Worm (Caenorhabditis elegans) whole organism, late embryonic: ENCODE data around the gene srg-60.

Experiments used
- C38D4.7 ChIP-seq: fragments of 200-800 bp; sonication (Bioruptor generic); optimal IDR thresholded peaks from 2 replicates; lab custom pipeline; 2018; ENCODE audit warnings: mild to moderate bottlenecking, missing genetic modification characterization, moderate library complexity, missing compliant biosample characterization
- K02D7.2 ChIP-seq: sonication (generic microtip); optimal IDR thresholded peaks from 2 replicates; lab custom pipeline; 2017; ENCODE audit warnings: mild to moderate bottlenecking, missing genetic modification characterization, missing compliant biosample characterization
- K09A11.1 ChIP-seq: sonication (generic microtip); optimal IDR thresholded peaks from 2 replicates; lab custom pipeline; 2017; ENCODE audit warnings: antibody characterized with exemption, mild to moderate bottlenecking, missing genetic modification characterization, missing compliant biosample characterization; ENCODE audit not compliant: insufficient read depth
- T23F11.4 ChIP-seq: fragments of 200-800 bp; sonication (Bioruptor generic); optimal IDR thresholded peaks from 2 replicates; lab custom pipeline; 2018; ENCODE audit warnings: mild to moderate bottlenecking, missing genetic modification characterization, missing compliant biosample characterization
- Y22D7AL.16 ChIP-seq: sonication (generic microtip); optimal IDR thresholded peaks from 2 replicates; lab custom pipeline; 2016; ENCODE audit warnings: missing genetic modification characterization, missing compliant biosample characterization
- ahr-1 ChIP-seq: sonication (generic microtip); optimal IDR thresholded peaks from 2 replicates; lab custom pipeline; 2016; ENCODE audit warnings: missing genetic modification characterization, missing compliant biosample characterization
- ama-1 ChIP-seq: fragments of 150-350 bp; optimal IDR thresholded peaks from 2 replicates; lab custom pipeline; 2014
- ceh-14 ChIP-seq: sonication (generic microtip); optimal IDR thresholded peaks from 2 replicates; lab custom pipeline; 2016; ENCODE audit warnings: missing genotype, missing genetic modification characterization, missing compliant biosample characterization
- ceh-18 ChIP-seq: sonication (generic microtip); optimal IDR thresholded peaks from 2 replicates; lab custom pipeline; 2016; ENCODE audit warnings: missing genetic modification characterization, missing compliant biosample characterization
- ceh-19 ChIP-seq: fragments of 200-800 bp; sonication (Bioruptor generic); optimal IDR thresholded peaks from 2 replicates; lab custom pipeline; 2018; ENCODE audit warnings: mild to moderate bottlenecking, missing genetic modification characterization, missing compliant biosample characterization
- ceh-2 ChIP-seq: sonication (generic microtip); optimal IDR thresholded peaks from 2 replicates; lab custom pipeline; 2016; ENCODE audit warnings: missing genotype, missing genetic modification characterization, missing compliant biosample characterization
- ceh-22 ChIP-seq: sonication (generic microtip); optimal IDR thresholded peaks from 2 replicates; lab custom pipeline; 2017; ENCODE audit warnings: missing biosample characterization, missing genetic modification characterization
- ceh-30 ChIP-seq: fragments of 150-350 bp; optimal IDR thresholded peaks from 2 replicates; lab custom pipeline; 2014; ENCODE audit warnings: missing biosample characterization, missing genetic modification characterization
- ceh-31 ChIP-seq: sonication (generic microtip); optimal IDR thresholded peaks from 2 replicates; lab custom pipeline; 2016; ENCODE audit warnings: missing genetic modification characterization, missing compliant biosample characterization
- ceh-34 ChIP-seq: sonication (generic microtip); optimal IDR thresholded peaks from 2 replicates; lab custom pipeline; 2016; ENCODE audit warnings: mild to moderate bottlenecking, missing genetic modification characterization, missing compliant biosample characterization
- ceh-45 ChIP-seq: fragments of 200-800 bp; sonication (Bioruptor generic); IDR thresholded peaks from 2 replicates; pipeline ENCODE4 v1.3.6; 2022; ENCODE audit warnings: missing genetic modification reagents, missing genetic modification characterization, missing compliant biosample characterization
- ceh-48 ChIP-seq: sonication (generic microtip); optimal IDR thresholded peaks from 2 replicates; lab custom pipeline; 2016; ENCODE audit warnings: missing genetic modification characterization, inconsistent platforms, missing compliant biosample characterization
- ceh-6 ChIP-seq: fragments of 200-800 bp; sonication (Bioruptor generic); optimal IDR thresholded peaks from 2 replicates; lab custom pipeline; 2018; ENCODE audit warnings: mild to moderate bottlenecking, missing genetic modification characterization, missing compliant biosample characterization
- ceh-9 ChIP-seq: sonication (generic microtip); optimal IDR thresholded peaks from 2 replicates; lab custom pipeline; 2016; ENCODE audit warnings: mild to moderate bottlenecking, missing genetic modification characterization, inconsistent platforms, missing compliant biosample characterization
- che-1 ChIP-seq: sonication (generic microtip); optimal IDR thresholded peaks from 2 replicates; lab custom pipeline; 2016; ENCODE audit warnings: mild to moderate bottlenecking, missing genetic modification characterization, missing compliant biosample characterization
- dmd-4 ChIP-seq: sonication (generic microtip); optimal IDR thresholded peaks from 2 replicates; lab custom pipeline; 2016; ENCODE audit warnings: borderline replicate concordance, missing genetic modification characterization, missing compliant biosample characterization
- elt-4 ChIP-seq: sonication (generic microtip); optimal IDR thresholded peaks from 2 replicates; lab custom pipeline; 2016; ENCODE audit warnings: missing genetic modification characterization, missing compliant biosample characterization
- ets-4 ChIP-seq: sonication (generic microtip); optimal IDR thresholded peaks from 2 replicates; lab custom pipeline; 2016; ENCODE audit warnings: missing genetic modification characterization, missing compliant biosample characterization
- fax-1 ChIP-seq: sonication (generic microtip); optimal IDR thresholded peaks from 2 replicates; lab custom pipeline; 2016; ENCODE audit warnings: missing genotype, missing genetic modification characterization, missing compliant biosample characterization
- fkh-6 ChIP-seq: sonication (generic microtip); optimal IDR thresholded peaks from 2 replicates; lab custom pipeline; 2016; ENCODE audit warnings: missing genetic modification characterization, missing compliant biosample characterization
- gmeb-2 ChIP-seq: sonication (generic microtip); optimal IDR thresholded peaks from 2 replicates; lab custom pipeline; 2016; ENCODE audit warnings: missing genetic modification characterization, inconsistent platforms, missing compliant biosample characterization
- hlh-13 ChIP-seq: fragments of 200-800 bp; sonication (Bioruptor generic); optimal IDR thresholded peaks from 2 replicates; lab custom pipeline; 2018; ENCODE audit warnings: mild to moderate bottlenecking, missing genetic modification characterization, missing compliant biosample characterization
- hlh-15 ChIP-seq: sonication (generic microtip); optimal IDR thresholded peaks from 2 replicates; lab custom pipeline; 2016; ENCODE audit warnings: missing genetic modification characterization, missing compliant biosample characterization
- hlh-30 ChIP-seq: sonication (generic microtip); optimal IDR thresholded peaks from 2 replicates; lab custom pipeline; 2017; ENCODE audit warnings: antibody characterized with exemption, missing genetic modification characterization, missing compliant biosample characterization; ENCODE audit not compliant: insufficient read depth
- hlh-6 ChIP-seq: sonication (generic microtip); optimal IDR thresholded peaks from 2 replicates; lab custom pipeline; 2016; ENCODE audit warnings: missing genotype, missing genetic modification characterization, missing compliant biosample characterization
- hlh-8 ChIP-seq: sonication (generic microtip); optimal IDR thresholded peaks from 2 replicates; lab custom pipeline; 2016; ENCODE audit warnings: missing genotype, missing genetic modification characterization, missing compliant biosample characterization
- lim-6 ChIP-seq: sonication (generic microtip); optimal IDR thresholded peaks from 2 replicates; lab custom pipeline; 2016; ENCODE audit warnings: missing genetic modification characterization, missing compliant biosample characterization
- lin-11 ChIP-seq: fragments of 200-800 bp; sonication (Bioruptor generic); optimal IDR thresholded peaks from 2 replicates; lab custom pipeline; 2018; ENCODE audit warnings: mild to moderate bottlenecking, missing genetic modification characterization, missing compliant biosample characterization
- madf-2 ChIP-seq: sonication (generic microtip); optimal IDR thresholded peaks from 2 replicates; lab custom pipeline; 2017; ENCODE audit warnings: missing genetic modification characterization, missing compliant biosample characterization
- mec-3 ChIP-seq: sonication (generic microtip); optimal IDR thresholded peaks from 2 replicates; lab custom pipeline; 2016; ENCODE audit warnings: borderline replicate concordance, missing genetic modification characterization, missing compliant biosample characterization
- nfya-1 ChIP-seq: sonication (generic microtip); optimal IDR thresholded peaks from 2 replicates; lab custom pipeline; 2017; ENCODE audit warnings: missing genetic modification characterization, mild to moderate bottlenecking, missing compliant biosample characterization, antibody characterized with exemption, moderate library complexity
- nhr-11 ChIP-seq: fragments of 150-350 bp; optimal IDR thresholded peaks from 2 replicates; lab custom pipeline; 2014; ENCODE audit warnings: missing biosample characterization, missing genetic modification characterization
- odd-2 ChIP-seq: sonication (generic microtip); optimal IDR thresholded peaks from 2 replicates; lab custom pipeline; 2017; ENCODE audit warnings: antibody characterized with exemption, mild to moderate bottlenecking, missing genetic modification characterization, missing compliant biosample characterization
- pag-3 ChIP-seq: sonication (generic microtip); optimal IDR thresholded peaks from 2 replicates; lab custom pipeline; 2016; ENCODE audit warnings: missing compliant biosample characterization, missing genetic modification characterization, borderline replicate concordance
- pax-1 ChIP-seq: fragments of 150-350 bp; optimal IDR thresholded peaks from 2 replicates; lab custom pipeline; 2014; ENCODE audit warnings: missing biosample characterization, missing genetic modification characterization
- pha-2 ChIP-seq: sonication (generic microtip); optimal IDR thresholded peaks from 2 replicates; lab custom pipeline; 2017; ENCODE audit warnings: mild to moderate bottlenecking, missing genetic modification characterization, missing compliant biosample characterization
- pha-4 ChIP-seq: fragments of 150-350 bp; optimal IDR thresholded peaks from 2 replicates; lab custom pipeline; 2018; ENCODE audit warnings: missing biosample characterization, missing genetic modification reagents, missing genetic modification characterization
- sdc-2 ChIP-seq: sonication (generic microtip); optimal IDR thresholded peaks from 2 replicates; lab custom pipeline; 2016; ENCODE audit warnings: missing genotype, missing genetic modification characterization, missing compliant biosample characterization
- sox-2 ChIP-seq: fragments of 200-800 bp; sonication (Bioruptor generic); IDR thresholded peaks from 2 replicates; pipeline ENCODE4 v1.3.6; 2022; ENCODE audit warnings: missing genetic modification reagents, missing genetic modification characterization, missing compliant biosample characterization
- sox-4 ChIP-seq: sonication (generic microtip); optimal IDR thresholded peaks from 2 replicates; lab custom pipeline; 2017; ENCODE audit warnings: mild to moderate bottlenecking, missing genetic modification characterization, inconsistent platforms, missing compliant biosample characterization
- tbx-2 ChIP-seq: sonication (generic microtip); optimal IDR thresholded peaks from 2 replicates; lab custom pipeline; 2016; ENCODE audit warnings: missing genetic modification characterization, missing compliant biosample characterization
- tbx-7 ChIP-seq: sonication (generic microtip); optimal IDR thresholded peaks from 2 replicates; lab custom pipeline; 2016; ENCODE audit warnings: missing genotype, missing genetic modification characterization, missing compliant biosample characterization
- ttx-3 ChIP-seq: sonication (generic microtip); optimal IDR thresholded peaks from 2 replicates; lab custom pipeline; 2016; ENCODE audit warnings: missing genetic modification reagents, missing genetic modification characterization, missing compliant biosample characterization
- unc-3 ChIP-seq, 2 experiments: fragments of 200-800 bp in 1 of 2; sonication (Bioruptor generic) in 1 of 2; sonication (generic microtip) in 1 of 2; conservative IDR thresholded peaks in 1 of 2; optimal IDR thresholded peaks in 1 of 2; 2 replicates each; pipeline versions ENCODE4 v1.3.6 to Lab custom; 2016 to 2022; ENCODE audit warnings: missing compliant biosample characterization in 2 of 2, missing genetic modification characterization in 2 of 2, missing genetic modification reagents in 1 of 2
- unc-42 ChIP-seq: sonication (generic microtip); optimal IDR thresholded peaks from 2 replicates; lab custom pipeline; 2016; ENCODE audit warnings: missing genotype, missing genetic modification characterization, missing compliant biosample characterization
- unc-86 ChIP-seq: sonication (generic microtip); optimal IDR thresholded peaks from 2 replicates; lab custom pipeline; 2016; ENCODE audit warnings: missing genetic modification characterization, missing compliant biosample characterization
- zip-5 ChIP-seq: sonication (generic microtip); optimal IDR thresholded peaks from 2 replicates; lab custom pipeline; 2016; ENCODE audit warnings: missing genetic modification characterization, missing compliant biosample characterization
- ztf-16 ChIP-seq: sonication (generic microtip); optimal IDR thresholded peaks from 2 replicates; lab custom pipeline; 2017; ENCODE audit warnings: missing genetic modification characterization, missing compliant biosample characterization

Gene srg-60

DNA sequence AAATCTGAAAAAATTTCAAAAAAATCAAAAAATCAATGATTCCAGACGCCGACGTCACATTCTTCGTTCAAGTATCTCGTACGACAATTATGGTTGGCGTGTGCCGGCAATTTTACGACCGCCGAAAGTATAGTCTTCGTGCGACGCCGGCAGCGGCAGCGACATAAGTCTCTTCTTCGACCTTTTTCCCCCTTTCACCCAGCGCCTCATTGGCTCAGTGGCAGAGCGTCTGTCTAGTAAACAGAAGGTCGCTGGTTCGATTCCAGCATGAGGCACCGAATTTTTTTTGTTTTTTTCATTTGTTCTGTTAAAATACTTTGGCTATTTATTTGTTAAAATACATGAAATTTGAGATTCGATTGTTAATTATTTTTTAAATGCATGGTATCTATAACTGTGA lies 48.6 kb downstream of the srg-60 start:
- no peak for TF ChIP-seq hlh-15 (tag; lab: Kevin White, UChicago)
- TF ChIP-seq hlh-30 (tag; lab: Kevin White, UChicago): no peak
- TF ChIP-seq ceh-45 (GFP tag; lab: Robert Waterston, UW): no peak
- peak; percentile 49 for TF ChIP-seq ttx-3 (tag; lab: Kevin White, UChicago)
- no peak for TF ChIP-seq zip-5 (tag; lab: Kevin White, UChicago)
- TF ChIP-seq unc-42: no peak
- TF ChIP-seq tbx-7 (tag; lab: Kevin White, UChicago): no peak
- TF ChIP-seq lim-6 (tag; lab: Kevin White, UChicago): peak; percentile 29
- no peak for TF ChIP-seq pha-2 (tag; lab: Kevin White, UChicago)
- TF ChIP-seq ama-1 (lab: Kevin White, UChicago): no peak
- TF ChIP-seq Y22D7AL.16 (tag; lab: Kevin White, UChicago): no peak
- TF ChIP-seq ceh-22: no peak
- no peak for TF ChIP-seq pha-4
- TF ChIP-seq ceh-6 (GFP tag; lab: Kevin White, UChicago): peak; percentile 26
- TF ChIP-seq elt-4: no peak
- peak; percentile 60 for TF ChIP-seq nfya-1 (tag; lab: Kevin White, UChicago)
- TF ChIP-seq ceh-31 (tag; lab: Kevin White, UChicago): peak; percentile 15
- peak; percentile 3 for TF ChIP-seq sox-4
- TF ChIP-seq sox-2 (GFP tag; lab: Robert Waterston, UW): no peak; the same call in 1 of the 2 replicates
- TF ChIP-seq hlh-8 (tag; lab: Kevin White, UChicago): no peak
- TF ChIP-seq pax-1 (tag; lab: Kevin White, UChicago): no peak
- peak; percentile 5 for TF ChIP-seq ztf-16
- no peak for TF ChIP-seq pag-3 (tag; lab: Kevin White, UChicago)
- no peak for TF ChIP-seq dmd-4
- TF ChIP-seq ceh-2 (tag; lab: Kevin White, UChicago): peak; percentile 23
- peak; percentile 37 for TF ChIP-seq ceh-48 (tag; lab: Kevin White, UChicago)
- TF ChIP-seq K09A11.1 (tag; lab: Kevin White, UChicago): peak; percentile 58
- TF ChIP-seq K02D7.2: no peak
- TF ChIP-seq ets-4 (tag; lab: Kevin White, UChicago): no peak
- TF ChIP-seq ceh-19 (GFP tag; lab: Kevin White, UChicago): peak; percentile 38
- TF ChIP-seq sdc-2: peak; percentile 58
- no peak for TF ChIP-seq odd-2 (tag; lab: Kevin White, UChicago)
- no peak for TF ChIP-seq hlh-13 (GFP tag; lab: Kevin White, UChicago)
- peak; percentile 48 for TF ChIP-seq T23F11.4 (GFP tag; lab: Kevin White, UChicago)
- TF ChIP-seq gmeb-2: peak; percentile 69
- peak; percentile 25 for TF ChIP-seq ceh-14 (tag; lab: Kevin White, UChicago)
- TF ChIP-seq mec-3: no peak
- TF ChIP-seq ahr-1 (tag; lab: Kevin White, UChicago): peak; percentile 41
- peak; percentile 64 for TF ChIP-seq che-1 (tag; lab: Kevin White, UChicago)
- TF ChIP-seq tbx-2 (tag; lab: Kevin White, UChicago): peak; percentile 11
- TF ChIP-seq lin-11 (tag; lab: Kevin White, UChicago): peak; percentile 27
- no peak for TF ChIP-seq nhr-11 (tag; lab: Kevin White, UChicago)
- TF ChIP-seq ceh-34 (tag; lab: Kevin White, UChicago): peak; percentile 49
- no peak for TF ChIP-seq unc-3 (GFP tag; conservative IDR thresholded peaks at IDR 0.05; lab: Robert Waterston, UW)
- peak; percentile 23 for TF ChIP-seq unc-3 (tag; optimal IDR thresholded peaks at IDR 0.05; lab: Kevin White, UChicago)
- TF ChIP-seq madf-2 (tag; lab: Kevin White, UChicago): no peak
- peak; percentile 7 for TF ChIP-seq ceh-18 (tag; lab: Kevin White, UChicago)
- TF ChIP-seq fax-1 (tag; lab: Kevin White, UChicago): no peak
- TF ChIP-seq ceh-30 (tag; lab: Kevin White, UChicago): no peak
- peak; percentile 51 for TF ChIP-seq fkh-6 (tag; lab: Kevin White, UChicago)
- TF ChIP-seq ceh-9 (tag; lab: Kevin White, UChicago): no peak
- peak; percentile 61 for TF ChIP-seq C38D4.7 (GFP tag; lab: Kevin White, UChicago)
- TF ChIP-seq hlh-6 (tag; lab: Kevin White, UChicago): peak; percentile 45
- peak; percentile 35 for TF ChIP-seq unc-86 (tag; lab: Kevin White, UChicago)
